Fruit fly (Drosophila melanogaster): ENCODE measurements around the gene RYa-R.

Gene RYa-R

DNA sequence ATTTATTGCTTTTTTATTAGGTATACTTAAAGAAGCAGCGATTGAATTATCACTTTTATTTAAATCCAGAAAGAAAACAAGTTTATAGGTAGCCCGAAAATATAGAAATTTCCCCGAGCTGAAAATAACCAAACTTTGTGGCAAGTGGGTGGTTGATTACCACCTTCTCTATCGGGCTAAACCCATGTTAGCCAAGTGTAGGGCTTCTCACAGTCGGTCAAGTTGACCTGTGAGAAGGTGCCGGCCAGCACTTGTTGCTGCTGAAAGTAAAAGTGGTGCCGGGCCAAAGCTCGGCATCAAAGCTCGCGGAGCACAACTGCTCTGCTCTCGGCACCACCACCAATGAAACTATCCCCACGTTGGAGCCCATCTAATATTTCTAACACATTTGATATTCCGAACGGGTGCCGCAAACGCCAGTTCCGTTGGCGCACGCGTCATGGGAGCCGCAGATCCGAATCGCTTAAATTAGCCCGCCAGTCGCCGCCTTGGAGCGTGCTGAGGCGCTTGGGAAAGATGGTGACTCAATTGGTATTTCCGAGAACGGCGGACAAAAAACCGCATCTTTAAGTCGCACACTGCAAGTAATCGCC is 74.2 kb downstream of the RYa-R start:
- TF ChIP-seq Eip93F (GFP tag; optimal IDR thresholded peaks at IDR 0.05): no peak
- TF ChIP-seq Lpt (GFP tag; optimal IDR thresholded peaks at IDR 0.05): no peak
- TF ChIP-seq fd59A (GFP tag; optimal IDR thresholded peaks at IDR 0.05): no peak
- no peak for TF ChIP-seq Smox (GFP tag; optimal IDR thresholded peaks at IDR 0.05)
- TF ChIP-seq Eip78C (GFP tag): peak; percentile 18
- TF ChIP-seq CG32006 (GFP tag; optimal IDR thresholded peaks at IDR 0.05): peak; percentile 0
- peak; percentile 50 for TF ChIP-seq Blimp-1 (GFP tag; optimal IDR thresholded peaks at IDR 0.05)
- no peak for TF ChIP-seq CG3919 (GFP tag; optimal IDR thresholded peaks at IDR 0.05)
- TF ChIP-seq topi (GFP tag; optimal IDR thresholded peaks at IDR 0.05): no peak
- no peak for TF ChIP-seq Hr38 (GFP tag; optimal IDR thresholded peaks at IDR 0.05)
- TF ChIP-seq eg (GFP tag; IDR thresholded peaks at IDR 0.05): 0 out of 3 replicates have a peak, but pooled peaks have one; percentile 17
- no peak for TF ChIP-seq CG1621 (tag; optimal IDR thresholded peaks at IDR 0.05)
- TF ChIP-seq Sox14 (GFP tag; optimal IDR thresholded peaks at IDR 0.05): no peak
- TF ChIP-seq CG31627 (GFP tag; optimal IDR thresholded peaks at IDR 0.05): no peak

DNA sequence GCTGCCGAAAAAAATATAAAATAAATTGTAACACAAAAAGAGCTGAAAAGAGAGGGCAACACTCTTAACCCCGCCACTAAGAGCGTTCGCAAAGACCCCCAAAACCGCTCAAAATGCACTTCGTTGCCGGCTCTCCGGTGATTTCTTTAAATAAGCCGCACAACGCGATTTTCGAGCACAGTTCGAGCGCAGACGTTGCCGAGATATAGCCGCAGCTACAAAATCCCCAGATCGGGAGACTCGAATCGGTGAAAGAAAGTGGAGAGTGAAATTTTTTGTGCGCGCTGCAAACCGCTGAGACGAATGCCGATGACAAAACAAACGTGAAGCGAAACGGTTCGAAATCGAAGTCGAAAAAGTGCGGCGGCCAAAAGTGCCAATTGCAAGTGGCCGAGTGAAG is 78.9 kb downstream of the RYa-R start, which contains the start of gene CG14257:
Gene CG14257 (plus strand): TSS at position 177 of the 400 bp plus-strand sequence.
- TF ChIP-seq Sox102F (GFP tag; optimal IDR thresholded peaks at IDR 0.05) (peak; percentile 29), CG15336 (GFP tag; IDR thresholded peaks at IDR 0.05) (peak; percentile 34; the same call in 1 of the 2 replicates), Blimp-1 (GFP tag; optimal IDR thresholded peaks at IDR 0.05) (peak; percentile 84), CG1621 (tag; optimal IDR thresholded peaks at IDR 0.05) (no peak), Met (GFP tag; optimal IDR thresholded peaks at IDR 0.05) (peak; percentile 10), CG3919 (GFP tag; optimal IDR thresholded peaks at IDR 0.05) (peak; percentile 4), dsx (GFP tag; optimal IDR thresholded peaks at IDR 0.05; ENCODE audit: poor library complexity, severe bottlenecking) (peak; percentile 19), CG3032 (tag; optimal IDR thresholded peaks at IDR 0.05) (no peak), eg (GFP tag; IDR thresholded peaks at IDR 0.05) (peak; percentile 29; the same call in 1 of the 3 replicates), salr (GFP tag; optimal IDR thresholded peaks at IDR 0.05) (no peak)

DNA sequence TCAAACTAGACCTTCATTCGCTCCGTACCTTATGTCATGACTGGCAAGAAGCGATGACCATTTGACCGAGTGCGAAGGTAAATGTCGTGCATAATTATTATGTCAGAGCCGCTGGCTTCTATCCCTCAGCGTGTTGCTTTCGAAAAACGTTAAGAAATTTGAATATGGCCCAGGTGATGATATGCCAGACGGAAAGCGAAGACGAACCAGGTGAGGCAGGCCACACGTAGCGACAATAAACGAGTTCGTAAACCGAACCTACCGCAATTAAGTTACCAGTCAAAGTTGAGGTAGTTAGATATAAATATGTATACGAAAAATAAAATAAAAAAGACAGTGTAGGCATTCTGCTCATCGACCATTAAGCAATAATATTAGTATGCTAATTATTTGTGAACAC is 79.8 kb downstream of the RYa-R start:
- TF ChIP-seq esn (GFP tag; optimal IDR thresholded peaks at IDR 0.05): no peak
- TF ChIP-seq ss (GFP tag; optimal IDR thresholded peaks at IDR 0.05): no peak
- no peak for TF ChIP-seq CG9139 (GFP tag; optimal IDR thresholded peaks at IDR 0.05)
- no peak for TF ChIP-seq OdsH (GFP tag; optimal IDR thresholded peaks at IDR 0.05)
- TF ChIP-seq CG6276 (GFP tag; optimal IDR thresholded peaks at IDR 0.05): no peak
- no peak for TF ChIP-seq CG6163 (GFP tag; IDR thresholded peaks at IDR 0.05)
- TF ChIP-seq vri (GFP tag; optimal IDR thresholded peaks at IDR 0.05): no peak
- no peak for TF ChIP-seq CG8319 (GFP tag; optimal IDR thresholded peaks at IDR 0.05)
- TF ChIP-seq CG3919 (GFP tag; optimal IDR thresholded peaks at IDR 0.05): no peak
- no peak for TF ChIP-seq Eip93F (GFP tag; optimal IDR thresholded peaks at IDR 0.05)
- TF ChIP-seq CG6854 (GFP tag; optimal IDR thresholded peaks at IDR 0.05): no peak
- no peak for TF ChIP-seq fkh (GFP tag; optimal IDR thresholded peaks at IDR 0.05)
- TF ChIP-seq Smox (GFP tag; optimal IDR thresholded peaks at IDR 0.05): no peak
- TF ChIP-seq fd85E (GFP tag; optimal IDR thresholded peaks at IDR 0.05): no peak
- TF ChIP-seq lz (GFP tag; optimal IDR thresholded peaks at IDR 0.05): no peak
- no peak for TF ChIP-seq spab (GFP tag; optimal IDR thresholded peaks at IDR 0.05)
- no peak for TF ChIP-seq eg (GFP tag; IDR thresholded peaks at IDR 0.05)
- no peak for TF ChIP-seq Sox102F (GFP tag; optimal IDR thresholded peaks at IDR 0.05)
- no peak for TF ChIP-seq CG11294 (GFP tag; IDR thresholded peaks at IDR 0.05)

DNA sequence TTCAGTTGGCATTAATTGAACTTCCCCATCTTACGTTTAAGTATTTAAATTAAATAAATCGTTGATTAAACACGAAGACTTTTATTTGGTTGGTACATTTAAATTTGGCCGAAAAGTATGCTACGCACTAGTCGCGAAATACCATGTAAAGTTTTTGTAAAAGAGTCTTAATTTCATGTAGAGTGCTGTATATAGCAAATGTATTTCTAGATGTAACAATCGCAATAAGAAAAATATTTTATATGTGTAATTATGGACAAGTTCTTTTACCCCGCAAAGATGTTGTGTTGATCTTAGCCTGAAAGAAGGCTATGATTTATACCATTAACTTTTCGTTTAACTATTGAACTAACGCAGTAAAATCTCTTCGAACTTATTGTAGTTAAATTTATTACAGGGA is 86.0 kb downstream of the RYa-R start:
- TF ChIP-seq Eip78C (GFP tag) (peak; percentile 52), Hr4 (GFP tag; optimal IDR thresholded peaks at IDR 0.05) (no peak), Ets96B (tag; optimal IDR thresholded peaks at IDR 0.05) (no peak)
